Worm (Caenorhabditis elegans) whole organism, late embryonic: Measurements from ENCODE around the gene kin-33.

ENCODE experiments used
- T23F11.4 ChIP-seq: fragments of 200-800 bp; sonication (Bioruptor generic); optimal IDR thresholded peaks from 2 replicates; lab custom pipeline; 2018; ENCODE audit warnings: mild to moderate bottlenecking, missing genetic modification characterization, missing compliant biosample characterization
- ama-1 ChIP-seq: fragments of 150-350 bp; optimal IDR thresholded peaks from 2 replicates; lab custom pipeline; 2014
- ceh-2 ChIP-seq: sonication (generic microtip); optimal IDR thresholded peaks from 2 replicates; lab custom pipeline; 2016; ENCODE audit warnings: missing genotype, missing genetic modification characterization, missing compliant biosample characterization
- ceh-48 ChIP-seq: sonication (generic microtip); optimal IDR thresholded peaks from 2 replicates; lab custom pipeline; 2016; ENCODE audit warnings: missing genetic modification characterization, inconsistent platforms, missing compliant biosample characterization
- fkh-6 ChIP-seq: sonication (generic microtip); optimal IDR thresholded peaks from 2 replicates; lab custom pipeline; 2016; ENCODE audit warnings: missing genetic modification characterization, missing compliant biosample characterization
- nfya-1 ChIP-seq: sonication (generic microtip); optimal IDR thresholded peaks from 2 replicates; lab custom pipeline; 2017; ENCODE audit warnings: missing genetic modification characterization, mild to moderate bottlenecking, missing compliant biosample characterization, antibody characterized with exemption, moderate library complexity
- pha-4 ChIP-seq: fragments of 150-350 bp; optimal IDR thresholded peaks from 2 replicates; lab custom pipeline; 2018; ENCODE audit warnings: missing biosample characterization, missing genetic modification reagents, missing genetic modification characterization

ce11 chrV:246097-246496 lies 11.6 kb upstream of the kin-33 start, which contains the start of gene kin-34:
- TF ChIP-seq ama-1 (lab: Kevin White, UChicago): no peak
- no peak for TF ChIP-seq T23F11.4 (GFP tag; lab: Kevin White, UChicago)
- no peak for TF ChIP-seq nfya-1 (tag; lab: Kevin White, UChicago)
- no peak for TF ChIP-seq fkh-6 (tag; lab: Kevin White, UChicago)
- no peak for TF ChIP-seq ceh-48 (tag; lab: Kevin White, UChicago)
- no peak for TF ChIP-seq pha-4 (tag; lab: Kevin White, UChicago)
- TF ChIP-seq ceh-2 (tag; lab: Kevin White, UChicago): no peak
